Worm (Caenorhabditis elegans) whole organism, L4/young adult: ENCODE measurements around the gene F52E1.5.

ENCODE experiments used
- W03F9.2 ChIP-seq: fragments of 150-350 bp; optimal IDR thresholded peaks from 2 replicates; lab custom pipeline; 2014; ENCODE audit warnings: missing biosample characterization, missing genetic modification characterization
- dao-5 ChIP-seq: sonication (generic microtip); optimal IDR thresholded peaks from 2 replicates; lab custom pipeline; 2016; ENCODE audit warnings: missing genotype, missing genetic modification characterization, moderate library complexity, missing compliant biosample characterization
- him-1 ChIP-seq: sonication (generic microtip); optimal IDR thresholded peaks from 2 replicates; lab custom pipeline; 2016; ENCODE audit warnings: missing genotype, missing genetic modification reagents, missing genetic modification characterization, missing compliant biosample characterization

The F52E1.5 gene

ce11 chrV:8370705-8371104 is 8.6 kb upstream of the F52E1.5 start, which contains the start of gene gpa-2:
TSS of gene gpa-2 (plus strand) at chrV:8371005.
- no peak for TF ChIP-seq dao-5
- no peak for TF ChIP-seq W03F9.2
- no peak for TF ChIP-seq him-1 (tag; lab: Kevin White, UChicago)

- TF ChIP-seq him-1 (tag; lab: Kevin White, UChicago) (no peak), dao-5 (no peak), W03F9.2 (no peak)
These were observed 3.9 kb upstream of the F52E1.5 start, which contains the start of gene F38E1.10 for ce11 chrV:8375419-8375818. TSS of gene F38E1.10 (minus strand) at chrV:8375519.

ce11 chrV:8375849-8376248 is 3.5 kb upstream of the F52E1.5 start, which contains the start of gene F38E1.3:
TSS of gene F38E1.3 (plus strand) at chrV:8376149.
- TF ChIP-seq him-1 (tag; lab: Kevin White, UChicago) (no peak), dao-5 (no peak), W03F9.2 (no peak)

ce11 chrV:8380076-8380475 is 770 bp downstream of the F52E1.5 start:
- TF ChIP-seq W03F9.2 (no peak), him-1 (tag; lab: Kevin White, UChicago) (no peak), dao-5 (no peak)

- TF ChIP-seq dao-5: no peak
- TF ChIP-seq W03F9.2: no peak
- no peak for TF ChIP-seq him-1 (tag; lab: Kevin White, UChicago)
These were observed 4.4 kb downstream of the F52E1.5 start, which contains the start of gene F52E1.14 for ce11 chrV:8383716-8384115. TSS of gene F52E1.14 (plus strand) at chrV:8383922.

ce11 chrV:8384809-8385208 is 5.5 kb downstream of the F52E1.5 start:
- TF ChIP-seq him-1 (tag; lab: Kevin White, UChicago) (no peak), W03F9.2 (no peak), dao-5 (no peak)

ce11 chrV:8385879-8386530 is 6.7 kb downstream of the F52E1.5 start, which contains the start of gene hsp-17:
TSS of gene hsp-17 (minus strand) at chrV:8385929.
- TF ChIP-seq him-1 (tag; lab: Kevin White, UChicago): no peak
- no peak for TF ChIP-seq dao-5
- TF ChIP-seq W03F9.2: no peak

- TF ChIP-seq W03F9.2: no peak
- TF ChIP-seq dao-5: no peak
- TF ChIP-seq him-1 (tag; lab: Kevin White, UChicago): no peak
These were observed 7.8 kb downstream of the F52E1.5 start, which contains the start of gene gcy-7 for ce11 chrV:8387056-8387455. TSS of gene gcy-7 (plus strand) at chrV:8387356.

- TF ChIP-seq him-1 (tag; lab: Kevin White, UChicago) (no peak), dao-5 (no peak), W03F9.2 (no peak)
These were observed 10.0 kb downstream of the F52E1.5 start for ce11 chrV:8389307-8389706.

ce11 chrV:8394357-8394850 is 15.1 kb downstream of the F52E1.5 start, which contains the start of the genes pho-6 and F52E1.3:
TSS of gene pho-6 (minus strand) at chrV:8394457.
TSS of gene F52E1.3 (plus strand) at chrV:8394800.
- TF ChIP-seq W03F9.2 (no peak), dao-5 (no peak), him-1 (tag; lab: Kevin White, UChicago) (no peak)

ce11 chrV:8400808-8401207 is 21.5 kb downstream of the F52E1.5 start:
- TF ChIP-seq W03F9.2 (no peak), dao-5 (no peak), him-1 (tag; lab: Kevin White, UChicago) (no peak)

- TF ChIP-seq him-1 (tag; lab: Kevin White, UChicago) (no peak), dao-5 (no peak), W03F9.2 (no peak)
These were observed 22.0 kb downstream of the F52E1.5 start for ce11 chrV:8401267-8401666.

ce11 chrV:8402392-8402791 is 23.1 kb downstream of the F52E1.5 start, which contains the start of gene F52E1.9:
TSS of gene F52E1.9 (minus strand) at chrV:8402669.
- TF ChIP-seq dao-5 (no peak), him-1 (tag; lab: Kevin White, UChicago) (no peak), W03F9.2 (no peak)

ce11 chrV:8403152-8403551 is 23.8 kb downstream of the F52E1.5 start:
- TF ChIP-seq him-1 (tag; lab: Kevin White, UChicago) (no peak), dao-5 (no peak), W03F9.2 (no peak)

ce11 chrV:8403916-8404315 is 24.6 kb downstream of the F52E1.5 start:
- no peak for TF ChIP-seq W03F9.2
- TF ChIP-seq dao-5: no peak
- TF ChIP-seq him-1 (tag; lab: Kevin White, UChicago): no peak
